Worm (Caenorhabditis elegans) whole organism, L1 larva: ENCODE results near the gene C17F4.2.

Experiments
- egl-27 ChIP-seq, 2 experiments: fragments of 150-350 bp in 1 of 2; sonication (generic microtip); optimal IDR thresholded peaks; 3 replicates each; lab custom pipeline; 2017 to 2018; ENCODE audit warnings: missing biosample characterization in 2 of 2, missing genetic modification characterization in 2 of 2, missing genetic modification reagents in 2 of 2
- lin-39 ChIP-seq: fragments of 150-350 bp; optimal IDR thresholded peaks from 2 replicates; lab custom pipeline; 2014; ENCODE audit warnings: missing biosample characterization, missing genetic modification reagents, missing genetic modification characterization
- lsy-2 ChIP-seq, 2 experiments: fragments of 150-350 bp; optimal IDR thresholded peaks; 2 replicates each; lab custom pipeline; 2014; ENCODE audit warnings: missing biosample characterization in 2 of 2, missing genetic modification characterization in 2 of 2
- unc-62 ChIP-seq: fragments of 150-350 bp; optimal IDR thresholded peaks from 2 replicates; lab custom pipeline; 2014; ENCODE audit warnings: missing biosample characterization, missing genetic modification reagents, missing genetic modification characterization

DNA sequence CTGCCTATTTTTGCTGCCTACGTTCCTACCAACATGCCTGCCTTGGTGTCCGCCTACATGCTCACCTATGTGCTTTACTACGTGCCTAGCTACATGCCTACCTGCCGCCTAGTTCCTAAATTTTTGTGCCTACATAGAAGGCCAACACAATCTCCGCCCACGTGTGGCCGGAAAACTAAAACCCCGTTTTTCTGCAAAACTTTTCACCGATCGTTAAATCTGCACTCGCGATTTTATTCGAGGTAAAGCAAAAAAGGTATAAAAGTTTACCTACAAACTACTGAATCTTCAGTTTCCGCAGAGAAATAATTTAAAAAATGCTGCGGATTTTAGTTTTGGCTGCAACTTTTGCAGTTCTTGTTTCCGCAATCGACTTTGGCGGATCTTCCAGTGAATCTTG lies 938 bp downstream of the C17F4.2 start, which contains the start of gene clec-124:
- no peak for TF ChIP-seq unc-62 (GFP tag; lab: Kevin White, UChicago)
- no peak for TF ChIP-seq lsy-2 (tag; optimal IDR thresholded peaks at IDR 0.05; lab: Kevin White, UChicago)
- TF ChIP-seq egl-27 (tag; optimal IDR thresholded peaks at IDR 0.05; lab: Kevin White, UChicago), result no peak
- TF ChIP-seq lin-39 (tag; lab: Kevin White, UChicago), result no peak
